Worm (Caenorhabditis elegans) whole organism, early embryonic: ENCODE measurements around the gene F54B11.5.

ENCODE experiments used
- F13C5.2 ChIP-seq: sonication (generic microtip); optimal IDR thresholded peaks from 2 replicates; lab custom pipeline; 2017; ENCODE audit warnings: mild to moderate bottlenecking, missing genetic modification characterization, inconsistent platforms, missing compliant biosample characterization
- aly-1 ChIP-seq: sonication (generic microtip); optimal IDR thresholded peaks from 2 replicates; lab custom pipeline; 2016; ENCODE audit warnings: missing genetic modification characterization, missing compliant biosample characterization
- ama-1 ChIP-seq: fragments of 150-350 bp; optimal IDR thresholded peaks from 2 replicates; lab custom pipeline; 2014
- ceh-36 ChIP-seq: sonication (generic microtip); optimal IDR thresholded peaks from 2 replicates; lab custom pipeline; 2016; ENCODE audit warnings: missing genetic modification characterization, inconsistent platforms, missing compliant biosample characterization
- ets-7 ChIP-seq: sonication (generic microtip); optimal IDR thresholded peaks from 2 replicates; lab custom pipeline; 2016; ENCODE audit warnings: missing genotype, missing genetic modification characterization, missing compliant biosample characterization
- flt-1 ChIP-seq: fragments of 200-800 bp; sonication (Bioruptor generic); IDR thresholded peaks from 2 replicates; pipeline ENCODE4 v1.3.6; 2022; ENCODE audit warnings: missing genetic modification characterization, missing compliant biosample characterization
- hmbx-1 ChIP-seq: sonication (generic microtip); optimal IDR thresholded peaks from 2 replicates; lab custom pipeline; 2016; ENCODE audit warnings: mild to moderate bottlenecking, missing genetic modification characterization, missing compliant biosample characterization
- hmg-4 ChIP-seq: fragments of 200-800 bp; sonication (Bioruptor generic); optimal IDR thresholded peaks from 2 replicates; lab custom pipeline; 2018; ENCODE audit warnings: mild to moderate bottlenecking, missing genetic modification characterization, missing compliant biosample characterization
- hnd-1 ChIP-seq: sonication (generic microtip); optimal IDR thresholded peaks from 2 replicates; lab custom pipeline; 2016; ENCODE audit warnings: missing genetic modification characterization, missing compliant biosample characterization
- sea-1 ChIP-seq: fragments of 200-800 bp; sonication (Bioruptor generic); conservative IDR thresholded peaks from 2 replicates; pipeline ENCODE4 v1.3.6; 2022; ENCODE audit warnings: missing genetic modification characterization, missing compliant biosample characterization
- tbx-11 ChIP-seq: fragments of 200-800 bp; sonication (Bioruptor generic); IDR thresholded peaks from 2 replicates; pipeline ENCODE4 v1.3.6; 2022; ENCODE audit warnings: missing genetic modification characterization, missing compliant biosample characterization
- tbx-37 ChIP-seq: fragments of 200-800 bp; sonication (Bioruptor generic); conservative IDR thresholded peaks from 2 replicates; pipeline ENCODE4 v1.3.6; 2022; ENCODE audit warnings: missing genetic modification reagents, missing genetic modification characterization, missing compliant biosample characterization
- tra-4 ChIP-seq: sonication (generic microtip); optimal IDR thresholded peaks from 2 replicates; lab custom pipeline; 2017; ENCODE audit warnings: missing genetic modification characterization, missing compliant biosample characterization

- TF ChIP-seq flt-1 (GFP tag; lab: Robert Waterston, UW): no peak
- TF ChIP-seq ama-1 (lab: Kevin White, UChicago): no peak
- no peak for TF ChIP-seq hnd-1 (tag; lab: Kevin White, UChicago)
- no peak for TF ChIP-seq tbx-11 (GFP tag; lab: Robert Waterston, UW)
- no peak for TF ChIP-seq hmbx-1 (tag; lab: Kevin White, UChicago)
- TF ChIP-seq tbx-37: no peak
- no peak for TF ChIP-seq aly-1
- no peak for TF ChIP-seq ceh-36 (tag; lab: Kevin White, UChicago)
- TF ChIP-seq sea-1 (GFP tag; lab: Robert Waterston, UW): no peak
- TF ChIP-seq ets-7 (tag; lab: Kevin White, UChicago): no peak
- no peak for TF ChIP-seq F13C5.2
- TF ChIP-seq tra-4: no peak
- TF ChIP-seq hmg-4 (GFP tag; lab: Kevin White, UChicago): no peak
Observed at ce11 chrX:13566436-13566835, 29.4 kb downstream of the F54B11.5 start, which contains the start of gene R01E6.2.
